Worm (Caenorhabditis elegans) whole organism, midembryonic: ENCODE results near the gene aldo-1.

ENCODE experiments used
- T22C8.4 ChIP-seq: fragments of 200-800 bp; sonication (Bioruptor generic); IDR thresholded peaks from 2 replicates; pipeline ENCODE4 v1.3.6; 2022; ENCODE audit warnings: missing genetic modification characterization, missing compliant biosample characterization
- cog-1 ChIP-seq: sonication (generic microtip); optimal IDR thresholded peaks from 2 replicates; lab custom pipeline; 2016; ENCODE audit warnings: missing genetic modification characterization, missing compliant biosample characterization
- tab-1 ChIP-seq: fragments of 200-800 bp; sonication (Bioruptor generic); IDR thresholded peaks from 2 replicates; pipeline ENCODE4 v1.3.6; 2022; ENCODE audit warnings: missing genetic modification characterization, missing compliant biosample characterization

- no peak for TF ChIP-seq cog-1 (tag; lab: Kevin White, UChicago)
- peak; percentile 70 for TF ChIP-seq T22C8.4 (GFP tag; lab: Robert Waterston, UW)
- no peak for TF ChIP-seq tab-1
Measured at ce11 chrIII:13514470-13514869, 50.3 kb downstream of the aldo-1 start, which contains the start of gene mlh-1.
